Fruit fly (Drosophila melanogaster): ENCODE measurements around the gene ergic53.
A peak's percentile ranks its signal among the peaks of the same experiment; 100 is the strongest.

The ergic53 gene

dm6 chr3L:8544710-8545109 lies 9.9 kb downstream of the ergic53 start, which contains the start of gene rhea (continued):
- no peak for TF ChIP-seq CG16779 (GFP tag; IDR thresholded peaks at IDR 0.05)
- no peak for TF ChIP-seq Mes4 (GFP tag; optimal IDR thresholded peaks at IDR 0.05)
- peak; percentile 29; the same call in 1 of the 2 replicates for TF ChIP-seq CG31441 (GFP tag; IDR thresholded peaks at IDR 0.05)
- TF ChIP-seq CG1832 (GFP tag; optimal IDR thresholded peaks at IDR 0.05): no peak
- no peak for TF ChIP-seq Sry-β (GFP tag; optimal IDR thresholded peaks at IDR 0.05)
- TF ChIP-seq ato (GFP tag; IDR thresholded peaks at IDR 0.05; ENCODE audit: partially characterized antibody): no peak
- TF ChIP-seq bab2 (GFP tag; optimal IDR thresholded peaks at IDR 0.05): no peak
- no peak for TF ChIP-seq CG4730 (GFP tag; IDR thresholded peaks at IDR 0.05)
- TF ChIP-seq wor (GFP tag; IDR thresholded peaks at IDR 0.05): no peak
- TF ChIP-seq grau (tag; optimal IDR thresholded peaks at IDR 0.05): peak; percentile 24
- peak; percentile 16 for TF ChIP-seq Nf-YB (GFP tag; optimal IDR thresholded peaks at IDR 0.05)
- peak; percentile 64 for TF ChIP-seq CG14710 (tag; optimal IDR thresholded peaks at IDR 0.05)
- TF ChIP-seq scrt (GFP tag; optimal IDR thresholded peaks at IDR 0.05): no peak
- no peak for TF ChIP-seq CG17328 (GFP tag; IDR thresholded peaks at IDR 0.05)
- TF ChIP-seq CG30431 (GFP tag; optimal IDR thresholded peaks at IDR 0.05): no peak
- TF ChIP-seq CG12104 (GFP tag; optimal IDR thresholded peaks at IDR 0.05): no peak
- TF ChIP-seq Ravus (GFP tag; IDR thresholded peaks at IDR 0.05): no peak
- TF ChIP-seq ewg (GFP tag; optimal IDR thresholded peaks at IDR 0.05): no peak
- TF ChIP-seq Scr (GFP tag; IDR thresholded peaks at IDR 0.05; ENCODE audit: partially characterized antibody): peak; percentile 84
- TF ChIP-seq CG10462 (GFP tag; optimal IDR thresholded peaks at IDR 0.05): no peak
- TF ChIP-seq HLH4C (GFP tag; IDR thresholded peaks at IDR 0.05; ENCODE audit: partially characterized antibody): peak; percentile 78
- TF ChIP-seq B-H1 (GFP tag; IDR thresholded peaks at IDR 0.05): no peak
- TF ChIP-seq CG43689 (GFP tag; IDR thresholded peaks at IDR 0.05): no peak
- TF ChIP-seq nerfin-2 (GFP tag; IDR thresholded peaks at IDR 0.05; ENCODE audit: partially characterized antibody): peak; percentile 71
- no peak for TF ChIP-seq CG17359 (tag; optimal IDR thresholded peaks at IDR 0.05)
- TF ChIP-seq CG10565 (GFP tag; optimal IDR thresholded peaks at IDR 0.05): no peak
- peak; percentile 40 for TF ChIP-seq Hr3 (GFP tag; optimal IDR thresholded peaks at IDR 0.05)
- no peak for TF ChIP-seq gcm (GFP tag; optimal IDR thresholded peaks at IDR 0.05)
- peak; percentile 12 for TF ChIP-seq ems (GFP tag; optimal IDR thresholded peaks at IDR 0.05)
- no peak for TF ChIP-seq Adf1 (GFP tag; IDR thresholded peaks at IDR 0.05)

- peak; percentile 27 for TF ChIP-seq sqz (GFP tag; optimal IDR thresholded peaks at IDR 0.05)
- peak; percentile 16 for TF ChIP-seq mirr (GFP tag; optimal IDR thresholded peaks at IDR 0.05)
- peak; percentile 69 for TF ChIP-seq CG17385 (GFP tag; optimal IDR thresholded peaks at IDR 0.05)
- TF ChIP-seq Xrp1 (GFP tag; IDR thresholded peaks at IDR 0.05): no peak
- no peak for TF ChIP-seq CG6813 (GFP tag; optimal IDR thresholded peaks at IDR 0.05)
- peak; percentile 92 for TF ChIP-seq sd (tag; optimal IDR thresholded peaks at IDR 0.05)
- peak; percentile 9 for TF ChIP-seq Med (GFP tag)
- TF ChIP-seq sug (tag; optimal IDR thresholded peaks at IDR 0.05): peak; percentile 48
- no peak for TF ChIP-seq scrt (GFP tag; optimal IDR thresholded peaks at IDR 0.05)
- TF ChIP-seq gcm (GFP tag; optimal IDR thresholded peaks at IDR 0.05): peak; percentile 57
- TF ChIP-seq CG18599 (GFP tag; optimal IDR thresholded peaks at IDR 0.05): peak; percentile 29
- peak; percentile 86 for TF ChIP-seq GATAe (GFP tag; conservative IDR thresholded peaks at IDR 0.05)
- TF ChIP-seq Awh (GFP tag; IDR thresholded peaks at IDR 0.05): no peak
- 0 out of 3 replicates have a peak, but pooled peaks have one; percentile 15 for TF ChIP-seq CG3726 (GFP tag; IDR thresholded peaks at IDR 0.05)
- TF ChIP-seq vnd (GFP tag; IDR thresholded peaks at IDR 0.05; ENCODE audit: partially characterized antibody): peak; percentile 10; the same call in 1 of the 3 replicates
- TF ChIP-seq sr (GFP tag; IDR thresholded peaks at IDR 0.05): no peak
- TF ChIP-seq Camta (GFP tag; optimal IDR thresholded peaks at IDR 0.05): no peak
- TF ChIP-seq amos (GFP tag; IDR thresholded peaks at IDR 0.05; ENCODE audit: partially characterized antibody): no peak
- peak; percentile 17; the same call in 1 of the 2 replicates for TF ChIP-seq CG32767 (GFP tag; IDR thresholded peaks at IDR 0.05)
- TF ChIP-seq exex (tag; optimal IDR thresholded peaks at IDR 0.05): peak; percentile 39
These were observed 10.7 kb downstream of the ergic53 start for dm6 chr3L:8545473-8545872.

All from whole organism, embryonic.